Worm (Caenorhabditis elegans) whole organism, L4 larva: Measurements from ENCODE around the gene C26E1.1.

Experiments
- F10B5.3 ChIP-seq: sonication (generic microtip); optimal IDR thresholded peaks from 2 replicates; lab custom pipeline; 2016; ENCODE audit warnings: mild to moderate bottlenecking, missing genetic modification characterization, missing compliant biosample characterization
- T26A8.4 ChIP-seq: fragments of 200-800 bp; sonication (Bioruptor generic); IDR thresholded peaks from 2 replicates; pipeline ENCODE4 v1.3.6; 2022; ENCODE audit warnings: missing genetic modification characterization, missing compliant biosample characterization
- Y48G9A.11 ChIP-seq: fragments of 200-800 bp; sonication (Bioruptor generic); IDR thresholded peaks from 2 replicates; pipeline ENCODE4 v1.3.6; 2022; ENCODE audit warnings: missing genetic modification reagents, missing genetic modification characterization, missing compliant biosample characterization
- Y75B8A.6 ChIP-seq: fragments of 200-800 bp; sonication (Bioruptor generic); IDR thresholded peaks from 2 replicates; pipeline ENCODE4 v1.3.6; 2022; ENCODE audit warnings: missing genetic modification reagents, missing genetic modification characterization, missing compliant biosample characterization
- ZK337.2 ChIP-seq: fragments of 200-800 bp; sonication (Bioruptor generic); IDR thresholded peaks from 2 replicates; pipeline ENCODE4 v1.3.6; 2022; ENCODE audit warnings: missing genetic modification reagents, missing genetic modification characterization, missing compliant biosample characterization
- aha-1 ChIP-seq: fragments of 150-350 bp; peaks from one replicate; lab custom pipeline; 2014; ENCODE audit warnings: missing biosample characterization, missing genetic modification characterization
- ceh-44 ChIP-seq: fragments of 200-800 bp; sonication (Bioruptor generic); IDR thresholded peaks from 2 replicates; pipeline ENCODE4 v1.3.6; 2022; ENCODE audit warnings: missing genetic modification reagents, missing genetic modification characterization, missing compliant biosample characterization
- daf-12 ChIP-seq: fragments of 150-350 bp; optimal IDR thresholded peaks from 2 replicates; lab custom pipeline; 2014; ENCODE audit warnings: missing biosample characterization, missing genetic modification reagents, missing genetic modification characterization
- daf-16 ChIP-seq, 3 experiments: sonication (generic microtip); optimal IDR thresholded peaks; 2 replicates each; lab custom pipeline; 2016 to 2017; ENCODE audit warnings: missing genetic modification characterization in 3 of 3, missing genetic modification reagents in 3 of 3, mild to moderate bottlenecking in 2 of 3, missing compliant biosample characterization in 2 of 3, missing biosample characterization in 1 of 3, moderate library complexity in 1 of 3
- daf-8 ChIP-seq: fragments of 200-800 bp; sonication (Bioruptor generic); IDR thresholded peaks from 2 replicates; pipeline ENCODE4 v1.3.6; 2022; ENCODE audit warnings: missing genetic modification characterization, missing compliant biosample characterization
- dmd-6 ChIP-seq: fragments of 200-800 bp; sonication (Bioruptor generic); IDR thresholded peaks from 2 replicates; pipeline ENCODE4 v1.3.6; 2022; ENCODE audit warnings: missing genetic modification reagents, missing genetic modification characterization, missing compliant biosample characterization
- dmd-8 ChIP-seq: fragments of 200-800 bp; sonication (Bioruptor generic); IDR thresholded peaks from 2 replicates; pipeline ENCODE4 v1.3.6; 2022; ENCODE audit warnings: missing genetic modification characterization, missing compliant biosample characterization
- dve-1 ChIP-seq: sonication (generic microtip); optimal IDR thresholded peaks from 2 replicates; lab custom pipeline; 2017; ENCODE audit warnings: antibody characterized with exemption, mild to moderate bottlenecking, missing genetic modification characterization, missing compliant biosample characterization; ENCODE audit not compliant: insufficient read depth
- lin-13 ChIP-seq: fragments of 150-350 bp; optimal IDR thresholded peaks from 2 replicates; lab custom pipeline; 2014; ENCODE audit warnings: missing biosample characterization, missing genetic modification reagents, missing genetic modification characterization
- lin-39 ChIP-seq: fragments of 150-350 bp; optimal IDR thresholded peaks from 2 replicates; lab custom pipeline; 2014; ENCODE audit warnings: missing biosample characterization, missing genetic modification reagents, missing genetic modification characterization
- lir-3 ChIP-seq: sonication (generic microtip); optimal IDR thresholded peaks from 2 replicates; lab custom pipeline; 2016; ENCODE audit warnings: mild to moderate bottlenecking, missing genetic modification characterization, missing compliant biosample characterization
- madf-5 ChIP-seq, 2 experiments: fragments of 200-800 bp; sonication (Bioruptor generic); IDR thresholded peaks; 2 replicates each; pipeline ENCODE4 v1.3.6; 2022; ENCODE audit warnings: missing compliant biosample characterization in 2 of 2, missing genetic modification characterization in 2 of 2
- madf-9 ChIP-seq: fragments of 200-800 bp; sonication (Bioruptor generic); conservative IDR thresholded peaks from 2 replicates; pipeline ENCODE4 v1.3.6; 2022; ENCODE audit warnings: missing genetic modification reagents, missing genetic modification characterization, missing compliant biosample characterization
- mdt-29 ChIP-seq: fragments of 200-800 bp; sonication (Bioruptor generic); IDR thresholded peaks from 2 replicates; pipeline ENCODE4 v1.3.6; 2022; ENCODE audit warnings: missing genetic modification reagents, missing genetic modification characterization, missing compliant biosample characterization
- mes-2 ChIP-seq: sonication (generic microtip); optimal IDR thresholded peaks from 2 replicates; lab custom pipeline; 2016; ENCODE audit warnings: missing genotype, mild to moderate bottlenecking, missing genetic modification characterization, missing compliant biosample characterization; ENCODE audit not compliant: poor library complexity, severe bottlenecking
- nhr-10 ChIP-seq: fragments of 150-350 bp; optimal IDR thresholded peaks from 2 replicates; lab custom pipeline; 2014; ENCODE audit warnings: missing biosample characterization, missing genetic modification characterization
- nhr-28 ChIP-seq: fragments of 150-350 bp; optimal IDR thresholded peaks from 2 replicates; lab custom pipeline; 2014; ENCODE audit warnings: missing biosample characterization, missing genetic modification characterization
- nhr-48 ChIP-seq: sonication (generic microtip); optimal IDR thresholded peaks from 2 replicates; lab custom pipeline; 2016; ENCODE audit warnings: mild to moderate bottlenecking, missing genetic modification characterization, missing compliant biosample characterization
- nhr-6 ChIP-seq: fragments of 150-350 bp; optimal IDR thresholded peaks from 2 replicates; lab custom pipeline; 2014; ENCODE audit warnings: missing biosample characterization, missing genetic modification characterization
- php-3 ChIP-seq: fragments of 200-800 bp; sonication (Bioruptor generic); IDR thresholded peaks from 2 replicates; pipeline ENCODE4 v1.3.6; 2022; ENCODE audit warnings: missing genetic modification reagents, missing genetic modification characterization, missing compliant biosample characterization
- pqm-1 ChIP-seq: sonication (generic microtip); optimal IDR thresholded peaks from 2 replicates; lab custom pipeline; 2017; ENCODE audit warnings: missing biosample characterization, missing genetic modification characterization
- rbr-2 ChIP-seq: sonication (generic microtip); optimal IDR thresholded peaks from 2 replicates; lab custom pipeline; 2016; ENCODE audit warnings: missing genotype, missing genetic modification characterization, missing compliant biosample characterization
- set-16 ChIP-seq: fragments of 200-800 bp; sonication (Bioruptor generic); IDR thresholded peaks from 2 replicates; pipeline ENCODE4 v1.3.6; 2022; ENCODE audit warnings: missing genetic modification reagents, missing genetic modification characterization, missing compliant biosample characterization
- skn-1 ChIP-seq: fragments of 150-350 bp; optimal IDR thresholded peaks from 2 replicates; lab custom pipeline; 2014; ENCODE audit warnings: missing biosample characterization, missing genetic modification characterization
- unc-62 ChIP-seq, 3 experiments: fragments of 150-350 bp in 1 of 3; sonication (generic microtip); optimal IDR thresholded peaks in 2 of 3; peaks in 1 of 3; 1 replicate in 1 of 3; 2 replicates in 2 of 3; lab custom pipeline; 2014 to 2017; ENCODE audit warnings: missing biosample characterization in 3 of 3, missing genetic modification characterization in 3 of 3, missing genetic modification reagents in 3 of 3, missing genotype in 1 of 3
- zip-11 ChIP-seq: fragments of 200-800 bp; sonication (Bioruptor generic); IDR thresholded peaks from 2 replicates; pipeline ENCODE4 v1.3.6; 2022; ENCODE audit warnings: missing genetic modification characterization, missing compliant biosample characterization

Gene C26E1.1

ce11 chrV:13317247-13317646, 19.9 kb downstream of the C26E1.1 start:
- 0 out of 4 replicates have a peak, but pooled peaks of 1 of the 2 experiments have one; percentile 7 for TF ChIP-seq madf-5 (GFP tag; IDR thresholded peaks at IDR 0.05; lab: Robert Waterston, UW)
- TF ChIP-seq set-16 = peak; percentile 98
- 0 out of 2 replicates have a peak, but pooled peaks have one; percentile 10 for TF ChIP-seq dmd-8 (GFP tag; lab: Robert Waterston, UW)

DNA sequence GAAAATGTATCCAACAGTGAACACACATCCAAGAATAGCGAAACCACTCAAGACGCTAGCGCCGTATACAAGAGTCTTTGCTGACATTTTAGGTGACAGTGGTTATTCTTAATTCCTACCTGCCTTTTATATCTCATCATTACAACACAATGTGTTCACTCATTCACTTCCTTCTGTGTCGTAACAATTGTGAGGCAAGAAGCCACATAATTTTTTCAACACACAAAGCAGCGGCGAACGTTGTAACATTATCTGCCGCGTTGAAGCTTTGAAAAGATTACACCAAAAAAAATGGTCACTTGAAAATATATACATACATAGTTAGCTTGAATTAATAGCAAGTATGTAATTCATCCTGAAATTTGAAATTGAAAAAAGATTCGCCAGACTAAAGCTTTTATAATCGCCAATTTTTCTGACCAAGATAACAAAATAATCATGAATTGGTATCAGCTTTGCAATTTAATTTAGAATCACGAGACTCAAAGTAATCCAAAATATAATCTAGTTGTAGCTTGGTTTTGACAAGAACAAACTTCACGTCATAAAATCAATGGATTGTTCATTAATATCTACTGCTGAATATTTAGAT, 20.7 kb downstream of the C26E1.1 start, which contains the start of the genes col-161 and srh-18:
col-161 (minus strand) TSS at position 101 of the 592 bp plus-strand sequence.
srh-18 (plus strand) TSS at position 542 of the 592 bp plus-strand sequence.
- TF ChIP-seq F10B5.3 (no peak), ceh-44 (no peak), aha-1 (tag; lab: Kevin White, UChicago) (peak; percentile 33)

DNA sequence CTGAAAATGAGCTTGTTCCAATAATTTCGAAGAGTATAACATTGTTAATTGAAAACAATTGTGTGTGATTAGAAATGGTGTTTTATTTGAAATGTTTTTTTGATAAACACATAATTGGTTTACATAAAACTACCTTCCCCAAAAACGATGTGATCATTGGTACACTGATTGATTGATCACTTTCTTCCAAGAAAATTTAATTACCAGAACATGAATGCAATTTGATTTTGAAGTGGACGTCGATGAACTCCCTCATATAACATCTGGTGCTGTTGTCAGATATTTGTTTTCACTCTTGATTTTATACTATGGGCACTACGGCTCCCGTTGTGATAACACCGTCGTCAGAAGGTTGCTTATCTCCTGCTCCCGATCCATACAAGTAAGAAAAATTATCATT, 23.4 kb downstream of the C26E1.1 start, which contains the start of gene srh-15:
srh-15 (plus strand) TSS at position 301 of the 400 bp plus-strand sequence.
- no peak for TF ChIP-seq ZK337.2
- peak in 1 of 2 experiments; percentile 73 for TF ChIP-seq unc-62 (GFP tag; optimal IDR thresholded peaks at IDR 0.05 in 1 of 2; lab: Kevin White, UChicago)
- TF ChIP-seq unc-62 (tag; optimal IDR thresholded peaks at IDR 0.05; lab: Kevin White, UChicago) = no peak
- TF ChIP-seq, all 104 proteins: peak for 1

- TF ChIP-seq T26A8.4 (GFP tag; lab: Robert Waterston, UW) (no peak), nhr-28 (tag; lab: Kevin White, UChicago) (peak; percentile 2), madf-9 (GFP tag; lab: Robert Waterston, UW) (no peak), unc-62 (GFP tag; optimal IDR thresholded peaks at IDR 0.05 in 1 of 2; lab: Kevin White, UChicago) (peak in 1 of 2 experiments; percentile 3), unc-62 (tag; optimal IDR thresholded peaks at IDR 0.05; lab: Kevin White, UChicago) (no peak), mes-2 (tag; lab: Kevin White, UChicago) (no peak), daf-12 (tag; lab: Kevin White, UChicago) (no peak), dmd-6 (peak; percentile 48), daf-8 (GFP tag; lab: Robert Waterston, UW) (no peak), Y75B8A.6 (GFP tag; lab: Robert Waterston, UW) (no peak), ZK337.2 (no peak), ceh-44 (no peak), aha-1 (tag; lab: Kevin White, UChicago) (peak; percentile 56), rbr-2 (tag; lab: Kevin White, UChicago) (no peak), mdt-29 (no peak), nhr-6 (no peak), zip-11 (GFP tag; lab: Robert Waterston, UW) (no peak), nhr-10 (tag; lab: Kevin White, UChicago) (no peak), daf-16 (GFP tag; optimal IDR thresholded peaks at IDR 0.05; lab: Kevin White, UChicago) (no peak), daf-16 (tag; optimal IDR thresholded peaks at IDR 0.05; lab: Kevin White, UChicago) (peak; percentile 52), Y48G9A.11 (GFP tag; lab: Robert Waterston, UW) (no peak), nhr-48 (tag; lab: Kevin White, UChicago) (peak; percentile 9), skn-1 (no peak), dve-1 (tag; lab: Kevin White, UChicago) (peak; percentile 11), php-3 (GFP tag; lab: Robert Waterston, UW) (peak; percentile 90), lir-3 (tag; lab: Kevin White, UChicago) (no peak), pqm-1 (peak; percentile 22), lin-13 (no peak), lin-39 (tag; lab: Kevin White, UChicago) (no peak)
Observed at ce11 chrV:13324933-13325760, 27.8 kb downstream of the C26E1.1 start, which contains the start of gene C50B6.7. TSS of gene C50B6.7 (minus strand) at chrV:13324983.
